Fruit fly (Drosophila melanogaster): ENCODE results near the gene GMF.

- TF ChIP-seq Sin3A (optimal IDR thresholded peaks at IDR 0.05) (no peak), ttk (optimal IDR thresholded peaks at IDR 0.05) (no peak)
Measured at dm6 chr2L:16273439-16273838, 29.3 kb downstream of the GMF start.
